Worm (Caenorhabditis elegans): ENCODE data around the gene R07E5.17.
"Not testable (repeated sequence)": the region's sequence is repeated elsewhere in the genome, so short reads cannot be mapped to it uniquely, and the experiment has no call there.

Gene R07E5.17

ce11 chrIII:4379717-4380116 is 24.5 kb downstream of the R07E5.17 start, which contains the start of gene B0284.3 (continued):
- no peak for TF ChIP-seq Y67H2A.10 (GFP tag; conservative IDR thresholded peaks at IDR 0.05)
- TF ChIP-seq ZK185.1 (tag; optimal IDR thresholded peaks at IDR 0.05; ENCODE audit: poor library complexity, severe bottlenecking), result no peak
- no peak for TF ChIP-seq nhr-90 (tag; optimal IDR thresholded peaks at IDR 0.05)
- no peak for TF ChIP-seq bed-1 (GFP tag; IDR thresholded peaks at IDR 0.05)
- TF ChIP-seq madf-3 (GFP tag; IDR thresholded peaks at IDR 0.05), result no peak

- peak; percentile 42 for TF ChIP-seq ztf-3 (GFP tag; optimal IDR thresholded peaks at IDR 0.05)
- TF ChIP-seq ceh-100 (GFP tag; IDR thresholded peaks at IDR 0.05), result peak; percentile 25
- peak; percentile 47 for TF ChIP-seq F33H1.4 (GFP tag; IDR thresholded peaks at IDR 0.05)
- peak; percentile 76 for TF ChIP-seq egl-44 (GFP tag; IDR thresholded peaks at IDR 0.05)
- peak; percentile 72 for TF ChIP-seq lin-26 (GFP tag; IDR thresholded peaks at IDR 0.05)
- peak; percentile 17; the same call in 1 of the 2 replicates for TF ChIP-seq C17E4.6 (GFP tag; IDR thresholded peaks at IDR 0.05)
- 0 out of 2 replicates have a peak, but pooled peaks have one; percentile 24 for TF ChIP-seq Y53G8AR.9 (GFP tag; conservative IDR thresholded peaks at IDR 0.05)
- peak; percentile 52 for TF ChIP-seq ekl-4 (GFP tag; IDR thresholded peaks at IDR 0.05)
- TF ChIP-seq zfh-2 (GFP tag; conservative IDR thresholded peaks at IDR 0.05), result peak; percentile 88
- TF ChIP-seq snpc-4 (GFP tag; optimal IDR thresholded peaks at IDR 0.05); ama-1 (optimal IDR thresholded peaks at IDR 0.05): not testable (repeated sequence)
- peak in 3 of 4 experiments; percentile 2 to 66 (median 65) for TF ChIP-seq snpc-4 (tag; optimal IDR thresholded peaks at IDR 0.05)
- TF ChIP-seq rpc-1 (optimal IDR thresholded peaks at IDR 0.05), result peak; percentile 63
- peak; percentile 63 for TF ChIP-seq rpc-1 (tag; optimal IDR thresholded peaks at IDR 0.05)
- TF ChIP-seq ztf-26 (tag; optimal IDR thresholded peaks at IDR 0.05), result peak; percentile 60
- TF ChIP-seq C06A6.2 (GFP tag; conservative IDR thresholded peaks at IDR 0.05), result peak; percentile 27; the same call in 1 of the 2 replicates
- TF ChIP-seq nhr-80 (tag; optimal IDR thresholded peaks at IDR 0.05), result peak; percentile 86
- peak; percentile 76 for TF ChIP-seq K11D2.4 (GFP tag; IDR thresholded peaks at IDR 0.05)
- TF ChIP-seq fkh-3 (tag; optimal IDR thresholded peaks at IDR 0.05), result peak; percentile 63
- peak; percentile 47 for TF ChIP-seq B0035.1 (tag; optimal IDR thresholded peaks at IDR 0.05)
- peak; percentile 28 for TF ChIP-seq repo-1 (tag; optimal IDR thresholded peaks at IDR 0.05)
- TF ChIP-seq die-1 (tag; optimal IDR thresholded peaks at IDR 0.05), result peak; percentile 0
- TF ChIP-seq gei-17 (GFP tag; optimal IDR thresholded peaks at IDR 0.05), result peak; percentile 38
- TF ChIP-seq rec-8 (tag; optimal IDR thresholded peaks at IDR 0.05), result peak in 1 of 2 experiments; percentile 8
- TF ChIP-seq ama-1 (GFP tag; optimal IDR thresholded peaks at IDR 0.05), result peak in 1 of 2 experiments; percentile 25
- peak; percentile 66 for TF ChIP-seq ztf-18 (tag; optimal IDR thresholded peaks at IDR 0.05)
- TF ChIP-seq lin-54 (GFP tag; optimal IDR thresholded peaks at IDR 0.05), result peak; percentile 38
- TF ChIP-seq madf-6 (GFP tag; IDR thresholded peaks at IDR 0.05), result peak; percentile 28
- TF ChIP-seq somi-1 (GFP tag; optimal IDR thresholded peaks at IDR 0.05), result peak; percentile 1
- TF ChIP-seq ZK185.1 (tag; optimal IDR thresholded peaks at IDR 0.05; ENCODE audit: poor library complexity, severe bottlenecking), result peak; percentile 78
- peak; percentile 68 for TF ChIP-seq mcd-1 (GFP tag; IDR thresholded peaks at IDR 0.05)
- peak; percentile 67 for TF ChIP-seq B0261.1 (tag; optimal IDR thresholded peaks at IDR 0.05)
- TF ChIP-seq Y95B8A.8 (GFP tag; IDR thresholded peaks at IDR 0.05), result 0 out of 2 replicates have a peak, but pooled peaks have one; percentile 20
- TF ChIP-seq ztf-28 (GFP tag; IDR thresholded peaks at IDR 0.05), result 0 out of 2 replicates have a peak, but pooled peaks have one; percentile 39
- peak; percentile 80 for TF ChIP-seq egrh-3 (GFP tag; IDR thresholded peaks at IDR 0.05)
- peak; percentile 16; the same call in 1 of the 2 replicates for TF ChIP-seq cebp-2 (GFP tag; IDR thresholded peaks at IDR 0.05)
- peak; percentile 34 to 51 for TF ChIP-seq let-607 (tag; optimal IDR thresholded peaks at IDR 0.05)
- TF ChIP-seq nfyb-1 (GFP tag; IDR thresholded peaks at IDR 0.05), result peak; percentile 82; the same call in 1 of the 2 replicates
- peak; percentile 59 for TF ChIP-seq chd-7 (tag; optimal IDR thresholded peaks at IDR 0.05)
- TF ChIP-seq tbp1 (GFP tag; optimal IDR thresholded peaks at IDR 0.05), result peak; percentile 77
- TF ChIP-seq zim-3 (tag; optimal IDR thresholded peaks at IDR 0.05), result peak; percentile 49
- peak; percentile 56 for TF ChIP-seq pbrm-1 (GFP tag; IDR thresholded peaks at IDR 0.05)
These were observed 25.5 kb downstream of the R07E5.17 start for ce11 chrIII:4378600-4379293.

Measured in whole organism, young adult.